Fruit fly (Drosophila melanogaster) whole organism, embryonic: ENCODE measurements around the gene CG9270.

Source experiments
- Aef1 ChIP-seq: fragments of 200-800 bp; sonication (Bioruptor generic); IDR thresholded peaks from 3 replicates; pipeline ENCODE4 v1.3.6; 2022; ENCODE audit warnings: missing biosample characterization, missing genetic modification characterization
- B-H2 ChIP-seq: fragments of 200-800 bp; sonication (Bioruptor generic); optimal IDR thresholded peaks from 2 replicates; lab custom pipeline; 2018; ENCODE audit warnings: missing biosample characterization, mild to moderate bottlenecking, missing genetic modification characterization
- CG10274 ChIP-seq: fragments of 200-800 bp; sonication (Bioruptor generic); optimal IDR thresholded peaks from 3 replicates; lab custom pipeline; 2017; ENCODE audit warnings: missing biosample characterization, mild to moderate bottlenecking, missing genetic modification characterization
- CG10366 ChIP-seq: fragments of 200-800 bp; sonication (Bioruptor generic); IDR thresholded peaks from 2 replicates; pipeline ENCODE4 v1.3.6; 2022; ENCODE audit warnings: missing biosample characterization, missing genetic modification characterization
- CG10462 ChIP-seq: fragments of 200-800 bp; sonication (Bioruptor generic); optimal IDR thresholded peaks from 2 replicates; lab custom pipeline; 2016; ENCODE audit warnings: missing biosample characterization, missing genetic modification characterization
- CG11723 ChIP-seq: fragments of 200-800 bp; sonication (Bioruptor generic); optimal IDR thresholded peaks from 2 replicates; lab custom pipeline; 2017; ENCODE audit warnings: missing biosample characterization, mild to moderate bottlenecking, missing genetic modification characterization
- CG12391 ChIP-seq: fragments of 200-800 bp; sonication (Bioruptor generic); optimal IDR thresholded peaks from 3 replicates; lab custom pipeline; 2018; ENCODE audit warnings: missing biosample characterization, mild to moderate bottlenecking, missing genetic modification characterization, moderate library complexity
- CG2120 ChIP-seq: fragments of 200-800 bp; sonication (Bioruptor generic); optimal IDR thresholded peaks from 3 replicates; lab custom pipeline; 2016; ENCODE audit warnings: missing biosample characterization, missing genetic modification characterization
- CG2678 ChIP-seq: fragments of 200-800 bp; sonication (Bioruptor generic); optimal IDR thresholded peaks from 3 replicates; lab custom pipeline; 2019; ENCODE audit warnings: missing biosample characterization, mild to moderate bottlenecking, missing genetic modification characterization, moderate library complexity
- CG3065 ChIP-seq: fragments of 200-800 bp; sonication (Bioruptor generic); optimal IDR thresholded peaks from 2 replicates; lab custom pipeline; 2016; ENCODE audit warnings: missing biosample characterization, missing genetic modification characterization
- CG31224 ChIP-seq: fragments of 200-800 bp; sonication (Bioruptor generic); IDR thresholded peaks from 2 replicates; pipeline ENCODE4 v1.3.6; 2022; ENCODE audit warnings: missing biosample characterization, missing genetic modification characterization
- CG3163 ChIP-seq: fragments of 200-800 bp; sonication (Bioruptor generic); optimal IDR thresholded peaks from 3 replicates; lab custom pipeline; 2016; ENCODE audit warnings: missing biosample characterization, missing genetic modification characterization
- CG3281 ChIP-seq: fragments of 200-800 bp; sonication (Bioruptor generic); optimal IDR thresholded peaks from 3 replicates; lab custom pipeline; 2017; ENCODE audit warnings: missing biosample characterization, mild to moderate bottlenecking, missing genetic modification characterization
- CG34376 ChIP-seq: fragments of 200-800 bp; sonication (Bioruptor generic); optimal IDR thresholded peaks from 2 replicates; lab custom pipeline; 2018; ENCODE audit warnings: missing biosample characterization, mild to moderate bottlenecking, missing genetic modification characterization
- CG3838 ChIP-seq: fragments of 200-800 bp; sonication (Bioruptor generic); optimal IDR thresholded peaks from 3 replicates; lab custom pipeline; 2016; ENCODE audit warnings: missing biosample characterization, missing genetic modification characterization
- CG6254 ChIP-seq: fragments of 200-800 bp; sonication (Bioruptor generic); optimal IDR thresholded peaks from 3 replicates; lab custom pipeline; 2017; ENCODE audit warnings: mild to moderate bottlenecking, missing biosample characterization, missing genetic modification reagents, missing genetic modification characterization
- CG6689 ChIP-seq: fragments of 200-800 bp; sonication (Bioruptor generic); IDR thresholded peaks from 2 replicates; pipeline ENCODE4 v1.3.6; 2022; ENCODE audit warnings: missing biosample characterization, missing genetic modification characterization
- CG6854 ChIP-seq: fragments of 200-800 bp; sonication (Bioruptor generic); optimal IDR thresholded peaks from 3 replicates; lab custom pipeline; 2017; ENCODE audit warnings: missing biosample characterization, mild to moderate bottlenecking, missing genetic modification characterization
- CG7928 ChIP-seq: fragments of 200-800 bp; sonication (Bioruptor generic); optimal IDR thresholded peaks from 2 replicates; lab custom pipeline; 2017; ENCODE audit warnings: missing biosample characterization, mild to moderate bottlenecking, missing genetic modification characterization
- CG8924 ChIP-seq: fragments of 200-800 bp; optimal IDR thresholded peaks from 3 replicates; lab custom pipeline; 2019; ENCODE audit warnings: missing biosample characterization, mild to moderate bottlenecking, missing genetic modification characterization, moderate library complexity
- Dbx ChIP-seq: fragments of 200-800 bp; sonication (Bioruptor generic); IDR thresholded peaks from 3 replicates; pipeline ENCODE4 v1.3.6; 2022; ENCODE audit warnings: missing biosample characterization, missing genetic modification characterization
- Dref ChIP-seq: fragments of 200-800 bp; sonication (Bioruptor generic); IDR thresholded peaks from 2 replicates; pipeline ENCODE4 v1.3.6; 2022; ENCODE audit warnings: missing biosample characterization, missing genetic modification characterization
- ERR ChIP-seq: fragments of 200-800 bp; sonication (Bioruptor generic); optimal IDR thresholded peaks from 2 replicates; lab custom pipeline; 2016; ENCODE audit warnings: missing biosample characterization, missing genetic modification characterization
- Ets65A ChIP-seq: fragments of 200-800 bp; sonication (Bioruptor generic); peaks from one replicate; lab custom pipeline; 2016; ENCODE audit warnings: missing biosample characterization, missing genetic modification characterization
- GATAe ChIP-seq: fragments of 200-800 bp; sonication (Bioruptor generic); conservative IDR thresholded peaks from 2 replicates; pipeline ENCODE4 v1.3.6; 2022; ENCODE audit warnings: missing biosample characterization, missing genetic modification characterization
- HLH54F ChIP-seq: fragments of 200-800 bp; sonication (Bioruptor generic); optimal IDR thresholded peaks from 3 replicates; lab custom pipeline; 2016; ENCODE audit warnings: missing biosample characterization, missing genetic modification characterization
- NC2β ChIP-seq: fragments of 200-800 bp; sonication (Bioruptor generic); optimal IDR thresholded peaks from 2 replicates; lab custom pipeline; 2016; ENCODE audit warnings: missing biosample characterization, missing genetic modification characterization
- Nf-YB ChIP-seq: fragments of 200-800 bp; sonication (Bioruptor generic); optimal IDR thresholded peaks from 3 replicates; lab custom pipeline; 2019; ENCODE audit warnings: missing biosample characterization, mild to moderate bottlenecking, missing genetic modification characterization, moderate library complexity
- Oaz ChIP-seq: fragments of 200-800 bp; sonication (Bioruptor generic); IDR thresholded peaks from 2 replicates; pipeline ENCODE4 v1.3.6; 2022; ENCODE audit warnings: missing biosample characterization, missing genetic modification characterization
- Sry-δ ChIP-seq: fragments of 200-800 bp; sonication (Bioruptor generic); optimal IDR thresholded peaks from 2 replicates; lab custom pipeline; 2016; ENCODE audit warnings: missing biosample characterization, missing genetic modification characterization
- Ssrp ChIP-seq: fragments of 200-800 bp; sonication (Bioruptor generic); optimal IDR thresholded peaks from 2 replicates; lab custom pipeline; 2018; ENCODE audit warnings: missing biosample characterization, mild to moderate bottlenecking, missing genetic modification characterization, moderate library complexity
- ash1 ChIP-seq: fragments of 200-800 bp; sonication (Bioruptor generic); optimal IDR thresholded peaks from 2 replicates; lab custom pipeline; 2018; ENCODE audit warnings: missing biosample characterization, mild to moderate bottlenecking, missing genetic modification characterization
- chn ChIP-seq: fragments of 200-800 bp; sonication (Bioruptor generic); optimal IDR thresholded peaks from 2 replicates; lab custom pipeline; 2016; ENCODE audit warnings: missing biosample characterization, missing genetic modification characterization
- crol ChIP-seq: fragments of 200-800 bp; sonication (Bioruptor generic); IDR thresholded peaks from 2 replicates; pipeline ENCODE4 v1.3.6; 2022; ENCODE audit warnings: missing biosample characterization, missing genetic modification characterization
- crp ChIP-seq, 2 experiments: fragments of 200-800 bp; sonication (Bioruptor generic); optimal IDR thresholded peaks; 2 replicates in 1 of 2; 3 replicates in 1 of 2; lab custom pipeline; 2017; ENCODE audit warnings: missing biosample characterization in 2 of 2, missing genetic modification characterization in 2 of 2, mild to moderate bottlenecking in 1 of 2, moderate library complexity in 1 of 2
- dmrt11E ChIP-seq: fragments of 200-800 bp; sonication (Bioruptor generic); optimal IDR thresholded peaks from 3 replicates; lab custom pipeline; 2018; ENCODE audit warnings: missing biosample characterization, mild to moderate bottlenecking, missing genetic modification characterization, moderate library complexity
- exex ChIP-seq: fragments of 200-800 bp; sonication (Bioruptor generic); optimal IDR thresholded peaks from 4 replicates; lab custom pipeline; 2018; ENCODE audit warnings: missing biosample characterization, mild to moderate bottlenecking, missing genetic modification characterization, moderate library complexity
- gsb-n ChIP-seq: fragments of 200-800 bp; sonication (Bioruptor generic); optimal IDR thresholded peaks from 3 replicates; lab custom pipeline; 2018; ENCODE audit warnings: missing biosample characterization, mild to moderate bottlenecking, missing genetic modification characterization
- hb ChIP-seq: fragments of 200-800 bp; sonication (Bioruptor generic); IDR thresholded peaks from 3 replicates; pipeline ENCODE4 v1.3.6; 2022; ENCODE audit warnings: missing biosample characterization, missing genetic modification characterization; ENCODE audit not compliant: partially characterized antibody
- nerfin-1 ChIP-seq: fragments of 200-800 bp; sonication (Bioruptor generic); optimal IDR thresholded peaks from 3 replicates; lab custom pipeline; 2019; ENCODE audit warnings: missing biosample characterization, mild to moderate bottlenecking, missing genetic modification characterization, moderate library complexity
- pzg ChIP-seq: fragments of 200-800 bp; sonication (Bioruptor generic); optimal IDR thresholded peaks from 3 replicates; lab custom pipeline; 2018; ENCODE audit warnings: missing biosample characterization, mild to moderate bottlenecking, missing genetic modification characterization, moderate library complexity
- sc ChIP-seq, 3 experiments: fragments of >200 bp in 2 of 3; fragments of 200-800 bp in 1 of 3; sonication (Bioruptor generic) in 1 of 3; optimal IDR thresholded peaks; 2 replicates in 2 of 3; 3 replicates in 1 of 3; lab custom pipeline; 2017; ENCODE audit warnings: mild to moderate bottlenecking in 1 of 3, missing biosample characterization in 1 of 3, missing genetic modification characterization in 1 of 3, missing genetic modification reagents in 1 of 3
- sens-2 ChIP-seq: fragments of 200-800 bp; sonication (Bioruptor generic); IDR thresholded peaks from 2 replicates; pipeline ENCODE4 v1.3.6; 2022; ENCODE audit warnings: missing biosample characterization, missing genetic modification characterization
- sr ChIP-seq: fragments of 200-800 bp; sonication (Bioruptor generic); IDR thresholded peaks from 3 replicates; pipeline ENCODE4 v1.3.6; 2022; ENCODE audit warnings: missing biosample characterization, missing genetic modification characterization
- stc ChIP-seq: fragments of 200-800 bp; sonication (Bioruptor generic); IDR thresholded peaks from 2 replicates; pipeline ENCODE4 v1.3.6; 2022; ENCODE audit warnings: missing biosample characterization, missing genetic modification characterization
- wek ChIP-seq: fragments of 200-800 bp; sonication (Bioruptor generic); optimal IDR thresholded peaks from 3 replicates; lab custom pipeline; 2018; ENCODE audit warnings: missing biosample characterization, mild to moderate bottlenecking, missing genetic modification characterization, moderate library complexity

Gene CG9270

dm6 chr2L:20889857-20890606 is 43.9 kb downstream of the CG9270 start (continued):
- no peak for TF ChIP-seq Dbx (GFP tag; lab: Robert Waterston, UW)

dm6 chr2L:20887273-20887672 is 46.6 kb downstream of the CG9270 start:
- TF ChIP-seq CG3163 (GFP tag; lab: Kevin White, UChicago) (no peak), sr (no peak), B-H2 (GFP tag; lab: Kevin White, UChicago) (no peak), chn (GFP tag; lab: Kevin White, UChicago) (no peak), CG3838 (GFP tag; lab: Kevin White, UChicago) (no peak), HLH54F (GFP tag; lab: Kevin White, UChicago) (no peak), CG6254 (GFP tag; lab: Kevin White, UChicago) (no peak), CG6689 (GFP tag; lab: Robert Waterston, UW) (no peak), CG2678 (tag; lab: Kevin White, UChicago) (no peak), CG31224 (GFP tag; lab: Robert Waterston, UW) (no peak), CG10462 (GFP tag; lab: Kevin White, UChicago) (no peak), Sry-δ (no peak), ERR (GFP tag; lab: Kevin White, UChicago) (no peak), CG2120 (no peak), NC2β (GFP tag; lab: Kevin White, UChicago) (no peak)

- TF ChIP-seq hb (no peak), CG8924 (tag; lab: Kevin White, UChicago) (no peak), crol (GFP tag; lab: Robert Waterston, UW) (0 out of 2 replicates have a peak, but pooled peaks have one; percentile 12), Nf-YB (no peak), Ssrp (tag; lab: Kevin White, UChicago) (no peak), CG34376 (GFP tag; lab: Kevin White, UChicago) (peak; percentile 65), GATAe (GFP tag; lab: Robert Waterston, UW) (no peak), Aef1 (GFP tag; lab: Robert Waterston, UW) (no peak), pzg (GFP tag; lab: Kevin White, UChicago) (no peak), Ets65A (no peak), sens-2 (GFP tag; lab: Robert Waterston, UW) (no peak), crp (GFP tag; optimal IDR thresholded peaks at IDR 0.05; lab: Kevin White, UChicago) (peak in 1 of 2 experiments; percentile 61), stc (GFP tag; lab: Robert Waterston, UW) (no peak), CG10366 (GFP tag; lab: Robert Waterston, UW) (no peak), CG3281 (GFP tag; lab: Kevin White, UChicago) (no peak), CG12391 (tag; lab: Kevin White, UChicago) (no peak), CG10274 (GFP tag; lab: Kevin White, UChicago) (no peak), CG7928 (GFP tag; lab: Kevin White, UChicago) (no peak), wek (GFP tag; lab: Kevin White, UChicago) (peak; percentile 11), CG3065 (GFP tag; lab: Kevin White, UChicago) (no peak), dmrt11E (tag; lab: Kevin White, UChicago) (no peak), ash1 (no peak), CG11723 (GFP tag; lab: Kevin White, UChicago) (no peak), gsb-n (no peak), sc (optimal IDR thresholded peaks at IDR 0.05; lab: Kevin White, UChicago) (no peak), sc (GFP tag; optimal IDR thresholded peaks at IDR 0.05; lab: Kevin White, UChicago) (no peak), Dref (GFP tag; lab: Robert Waterston, UW) (no peak), nerfin-1 (no peak), CG6854 (GFP tag; lab: Kevin White, UChicago) (no peak), Oaz (no peak), chn (GFP tag; lab: Kevin White, UChicago) (no peak), exex (tag; lab: Kevin White, UChicago) (no peak)
Observed at dm6 chr2L:20885889-20886507, 47.9 kb downstream of the CG9270 start.
